Worm (Caenorhabditis elegans) whole organism, L4 larva: Measurements from ENCODE around the gene nhr-106.

Experiments
- aly-2 ChIP-seq: sonication (generic microtip); optimal IDR thresholded peaks from 2 replicates; lab custom pipeline; 2018; ENCODE audit warnings: missing biosample characterization, missing genetic modification characterization
- ama-1 ChIP-seq: fragments of 150-350 bp; optimal IDR thresholded peaks from 2 replicates; lab custom pipeline; 2014; ENCODE audit warnings: inconsistent platforms, mixed read lengths
- ceh-20 ChIP-seq: fragments of 200-800 bp; sonication (Bioruptor generic); IDR thresholded peaks from 2 replicates; pipeline ENCODE4 v1.3.6; 2022; ENCODE audit warnings: missing genetic modification reagents, missing genetic modification characterization, missing compliant biosample characterization
- daf-12 ChIP-seq: fragments of 150-350 bp; optimal IDR thresholded peaks from 2 replicates; lab custom pipeline; 2014; ENCODE audit warnings: missing biosample characterization, missing genetic modification reagents, missing genetic modification characterization
- mdl-1 ChIP-seq, 2 experiments: fragments of 150-350 bp in 1 of 2; sonication (generic microtip) in 1 of 2; optimal IDR thresholded peaks; 2 replicates each; lab custom pipeline; 2014 to 2017; ENCODE audit warnings: missing biosample characterization in 2 of 2, missing genetic modification characterization in 2 of 2
- mep-1 ChIP-seq: fragments of 150-350 bp; sonication (generic microtip); optimal IDR thresholded peaks from 3 replicates; lab custom pipeline; 2014; ENCODE audit warnings: missing biosample characterization, missing genetic modification characterization
- nhr-28 ChIP-seq: fragments of 150-350 bp; optimal IDR thresholded peaks from 2 replicates; lab custom pipeline; 2014; ENCODE audit warnings: missing biosample characterization, missing genetic modification characterization
- pqm-1 ChIP-seq: sonication (generic microtip); optimal IDR thresholded peaks from 2 replicates; lab custom pipeline; 2017; ENCODE audit warnings: missing biosample characterization, missing genetic modification characterization
- unc-62 ChIP-seq, 3 experiments: fragments of 150-350 bp in 1 of 3; sonication (generic microtip); optimal IDR thresholded peaks in 2 of 3; peaks in 1 of 3; 1 replicate in 1 of 3; 2 replicates in 2 of 3; lab custom pipeline; 2014 to 2017; ENCODE audit warnings: missing biosample characterization in 3 of 3, missing genetic modification characterization in 3 of 3, missing genetic modification reagents in 3 of 3, missing genotype in 1 of 3

- no peak for TF ChIP-seq unc-62 (GFP tag; optimal IDR thresholded peaks at IDR 0.05 in 1 of 2; lab: Kevin White, UChicago)
- TF ChIP-seq unc-62 (tag; optimal IDR thresholded peaks at IDR 0.05; lab: Kevin White, UChicago) = no peak
- TF ChIP-seq ceh-20 = no peak
- TF ChIP-seq mdl-1 (tag; optimal IDR thresholded peaks at IDR 0.05; lab: Kevin White, UChicago) = no peak
- peak; percentile 62 for TF ChIP-seq pqm-1 (tag; lab: Kevin White, UChicago)
- TF ChIP-seq ama-1 (lab: Kevin White, UChicago) = no peak
- no peak for TF ChIP-seq mep-1
- TF ChIP-seq daf-12 (tag; lab: Kevin White, UChicago) = no peak
- no peak for TF ChIP-seq aly-2
- TF ChIP-seq nhr-28 (tag; lab: Kevin White, UChicago) = peak; percentile 99
Measured at ce11 chrV:459464-459863, 30.0 kb upstream of the nhr-106 start, which contains the start of gene nhr-203.
